Fruit fly (Drosophila melanogaster) whole organism, embryonic: ENCODE data around the gene Ndae1.

Experiments used
- Asciz ChIP-seq: fragments of 200-800 bp; sonication (Bioruptor generic); optimal IDR thresholded peaks from 2 replicates; lab custom pipeline; 2017; ENCODE audit warnings: missing biosample characterization, mild to moderate bottlenecking, missing genetic modification characterization, missing genetic modification reagents
- Blimp-1 ChIP-seq: fragments of 200-800 bp; sonication (Bioruptor generic); optimal IDR thresholded peaks from 3 replicates; lab custom pipeline; 2018; ENCODE audit warnings: missing biosample characterization, missing genetic modification characterization, mild to moderate bottlenecking, moderate library complexity, missing genetic modification reagents
- CG10274 ChIP-seq: fragments of 200-800 bp; sonication (Bioruptor generic); optimal IDR thresholded peaks from 3 replicates; lab custom pipeline; 2017; ENCODE audit warnings: missing biosample characterization, mild to moderate bottlenecking, missing genetic modification characterization
- CG10543 ChIP-seq: fragments of 200-800 bp; sonication (Bioruptor generic); optimal IDR thresholded peaks from 3 replicates; lab custom pipeline; 2017; ENCODE audit warnings: missing biosample characterization, mild to moderate bottlenecking, missing genetic modification characterization, moderate library complexity
- CG11093 ChIP-seq: fragments of 200-800 bp; sonication (Bioruptor generic); IDR thresholded peaks from 3 replicates; pipeline ENCODE4 v1.3.6; 2022; ENCODE audit warnings: missing biosample characterization, missing genetic modification characterization
- CG12299 ChIP-seq: fragments of 200-800 bp; sonication (Bioruptor generic); optimal IDR thresholded peaks from 2 replicates; lab custom pipeline; 2018; ENCODE audit warnings: missing biosample characterization, mild to moderate bottlenecking, missing genetic modification characterization
- CG13775 ChIP-seq: fragments of 200-800 bp; sonication (Bioruptor generic); optimal IDR thresholded peaks from 3 replicates; lab custom pipeline; 2017; ENCODE audit warnings: missing biosample characterization, mild to moderate bottlenecking, missing genetic modification characterization
- CG15073 ChIP-seq: fragments of 200-800 bp; sonication (Bioruptor generic); optimal IDR thresholded peaks from 2 replicates; lab custom pipeline; 2016; ENCODE audit warnings: missing biosample characterization, missing genetic modification characterization
- CG17328 ChIP-seq: fragments of 200-800 bp; sonication (Bioruptor generic); IDR thresholded peaks from 2 replicates; pipeline ENCODE4 v1.3.6; 2022; ENCODE audit warnings: missing biosample characterization, missing genetic modification characterization
- CG17361 ChIP-seq: fragments of 200-800 bp; sonication (Bioruptor generic); IDR thresholded peaks from 3 replicates; pipeline ENCODE4 v1.3.6; 2022; ENCODE audit warnings: missing biosample characterization, missing genetic modification characterization
- CG17612 ChIP-seq: fragments of 200-800 bp; sonication (Bioruptor generic); IDR thresholded peaks from 2 replicates; pipeline ENCODE4 v1.3.6; 2022; ENCODE audit warnings: missing biosample characterization, missing genetic modification characterization
- CG2116 ChIP-seq: fragments of 200-800 bp; sonication (Bioruptor generic); optimal IDR thresholded peaks from 3 replicates; lab custom pipeline; 2018; ENCODE audit warnings: missing biosample characterization, mild to moderate bottlenecking, missing genetic modification characterization
- CG3163 ChIP-seq: fragments of 200-800 bp; sonication (Bioruptor generic); optimal IDR thresholded peaks from 3 replicates; lab custom pipeline; 2016; ENCODE audit warnings: missing biosample characterization, missing genetic modification characterization
- CG32767 ChIP-seq: fragments of 200-800 bp; sonication (Bioruptor generic); IDR thresholded peaks from 2 replicates; pipeline ENCODE4 v1.3.6; 2022; ENCODE audit warnings: missing biosample characterization, missing genetic modification characterization
- CG3995 ChIP-seq: fragments of 200-800 bp; sonication (Bioruptor generic); optimal IDR thresholded peaks from 3 replicates; lab custom pipeline; 2016; ENCODE audit warnings: missing biosample characterization, missing genetic modification characterization
- CG6272 ChIP-seq: fragments of 200-800 bp; sonication (Bioruptor generic); IDR thresholded peaks from 2 replicates; pipeline ENCODE4 v1.3.6; 2022; ENCODE audit warnings: missing biosample characterization, missing genetic modification characterization
- CG7271 ChIP-seq: fragments of 200-800 bp; sonication (Bioruptor generic); optimal IDR thresholded peaks from 2 replicates; lab custom pipeline; 2018; ENCODE audit warnings: missing biosample characterization, mild to moderate bottlenecking, missing genetic modification characterization, moderate library complexity
- CG7357 ChIP-seq: fragments of 200-800 bp; sonication (Bioruptor generic); IDR thresholded peaks from 3 replicates; pipeline ENCODE4 v1.3.6; 2022; ENCODE audit warnings: missing biosample characterization, missing genetic modification characterization
- CG7372 ChIP-seq: fragments of 200-800 bp; sonication (Bioruptor generic); IDR thresholded peaks from 2 replicates; pipeline ENCODE4 v1.3.6; 2022; ENCODE audit warnings: missing biosample characterization, missing genetic modification characterization
- CG7928 ChIP-seq: fragments of 200-800 bp; sonication (Bioruptor generic); optimal IDR thresholded peaks from 2 replicates; lab custom pipeline; 2017; ENCODE audit warnings: missing biosample characterization, mild to moderate bottlenecking, missing genetic modification characterization
- CHES-1-like ChIP-seq: fragments of 200-800 bp; sonication (Bioruptor generic); optimal IDR thresholded peaks from 2 replicates; lab custom pipeline; 2016; ENCODE audit warnings: missing biosample characterization, missing genetic modification characterization
- Chrac-16 ChIP-seq: fragments of 200-800 bp; sonication (Bioruptor generic); optimal IDR thresholded peaks from 3 replicates; lab custom pipeline; 2016; ENCODE audit warnings: missing biosample characterization, missing genetic modification characterization
- Deaf1 ChIP-seq: fragments of 200-800 bp; optimal IDR thresholded peaks from 3 replicates; lab custom pipeline; 2019; ENCODE audit warnings: missing biosample characterization, mild to moderate bottlenecking, missing genetic modification characterization, moderate library complexity
- Doc2 ChIP-seq: fragments of 200-800 bp; sonication (Bioruptor generic); IDR thresholded peaks from 2 replicates; pipeline ENCODE4 v1.3.6; 2022; ENCODE audit warnings: missing biosample characterization, missing genetic modification characterization
- Dp ChIP-seq: fragments of 200-800 bp; sonication (Bioruptor generic); optimal IDR thresholded peaks from 2 replicates; lab custom pipeline; 2018; ENCODE audit warnings: missing biosample characterization, mild to moderate bottlenecking, missing genetic modification characterization, moderate library complexity
- ERR ChIP-seq: fragments of 200-800 bp; sonication (Bioruptor generic); optimal IDR thresholded peaks from 2 replicates; lab custom pipeline; 2016; ENCODE audit warnings: missing biosample characterization, missing genetic modification characterization
- Ets65A ChIP-seq: fragments of 200-800 bp; sonication (Bioruptor generic); peaks from one replicate; lab custom pipeline; 2016; ENCODE audit warnings: missing biosample characterization, missing genetic modification characterization
- Fer3 ChIP-seq: fragments of 200-800 bp; sonication (Bioruptor generic); optimal IDR thresholded peaks from 2 replicates; lab custom pipeline; 2018; ENCODE audit warnings: missing biosample characterization, mild to moderate bottlenecking, missing genetic modification characterization, moderate library complexity
- Hr3 ChIP-seq: fragments of 200-800 bp; sonication (Bioruptor generic); optimal IDR thresholded peaks from 3 replicates; lab custom pipeline; 2016; ENCODE audit warnings: missing biosample characterization, missing genetic modification characterization
- Hr78 ChIP-seq, 2 experiments: fragments of 200-800 bp in 1 of 2; fragments of >200 bp in 1 of 2; sonication (Bioruptor generic) in 1 of 2; optimal IDR thresholded peaks; 2 replicates each; lab custom pipeline; 2017 to 2019; ENCODE audit warnings: missing biosample characterization in 2 of 2, missing genetic modification characterization in 2 of 2, mild to moderate bottlenecking in 1 of 2, moderate library complexity in 1 of 2
- Hsf ChIP-seq: fragments of 200-800 bp; sonication (Bioruptor generic); optimal IDR thresholded peaks from 3 replicates; lab custom pipeline; 2016; ENCODE audit warnings: missing biosample characterization, missing genetic modification characterization
- Lim3 ChIP-seq: fragments of 200-800 bp; sonication (Bioruptor generic); IDR thresholded peaks from 2 replicates; pipeline ENCODE4 v1.3.6; 2022; ENCODE audit warnings: missing biosample characterization, missing genetic modification characterization
- Lpt ChIP-seq: fragments of >200 bp; optimal IDR thresholded peaks from 2 replicates; lab custom pipeline; 2018; ENCODE audit warnings: missing biosample characterization, missing genetic modification characterization
- Mad ChIP-seq: fragments of 200-800 bp; sonication (Bioruptor generic); optimal IDR thresholded peaks from 2 replicates; lab custom pipeline; 2016; ENCODE audit warnings: missing biosample characterization, missing genetic modification characterization
- Six4 ChIP-seq: fragments of 200-800 bp; sonication (Bioruptor generic); optimal IDR thresholded peaks from 2 replicates; lab custom pipeline; 2016; ENCODE audit warnings: missing biosample characterization, missing genetic modification characterization
- aop ChIP-seq: fragments of 200-800 bp; sonication (Bioruptor generic); IDR thresholded peaks from 2 replicates; pipeline ENCODE4 v1.3.6; 2022; ENCODE audit warnings: missing biosample characterization, missing genetic modification characterization
- ap ChIP-seq: fragments of 200-800 bp; sonication (Bioruptor generic); IDR thresholded peaks from 2 replicates; pipeline ENCODE4 v1.3.6; 2022; ENCODE audit warnings: missing biosample characterization, missing genetic modification characterization
- ftz-f1 ChIP-seq: fragments of 200-800 bp; sonication (Bioruptor generic); optimal IDR thresholded peaks from 2 replicates; lab custom pipeline; 2016; ENCODE audit warnings: missing biosample characterization, missing genetic modification characterization
- gt ChIP-seq: fragments of 200-800 bp; sonication (Bioruptor generic); IDR thresholded peaks from 2 replicates; pipeline ENCODE4 v1.3.6; 2022; ENCODE audit warnings: missing biosample characterization, missing genetic modification characterization
- ind ChIP-seq: fragments of 200-800 bp; sonication (Bioruptor generic); optimal IDR thresholded peaks from 3 replicates; lab custom pipeline; 2016; ENCODE audit warnings: missing biosample characterization, missing genetic modification characterization
- lola ChIP-seq, 3 experiments: fragments of >200 bp in 2 of 3; fragments of 200-800 bp in 1 of 3; sonication (Bioruptor generic) in 1 of 3; optimal IDR thresholded peaks; 2 replicates each; lab custom pipeline; 2017 to 2019; ENCODE audit warnings: missing biosample characterization in 3 of 3, missing genetic modification characterization in 3 of 3, mild to moderate bottlenecking in 1 of 3, moderate library complexity in 1 of 3
- onecut ChIP-seq: fragments of 200-800 bp; sonication (Bioruptor generic); IDR thresholded peaks from 2 replicates; pipeline ENCODE4 v1.3.6; 2022; ENCODE audit warnings: missing biosample characterization, missing genetic modification characterization
- otp ChIP-seq: fragments of 200-800 bp; sonication (Bioruptor generic); IDR thresholded peaks from 3 replicates; pipeline ENCODE4, ENCODE4 v1.3.6; 2022; ENCODE audit warnings: missing biosample characterization, missing genetic modification characterization
- peb ChIP-seq: fragments of 200-800 bp; sonication (Bioruptor generic); IDR thresholded peaks from 2 replicates; pipeline ENCODE4 v1.3.6; 2022; ENCODE audit warnings: missing biosample characterization, missing genetic modification characterization
- pzg ChIP-seq: fragments of 200-800 bp; sonication (Bioruptor generic); optimal IDR thresholded peaks from 3 replicates; lab custom pipeline; 2018; ENCODE audit warnings: missing biosample characterization, mild to moderate bottlenecking, missing genetic modification characterization, moderate library complexity
- salm ChIP-seq: fragments of 200-800 bp; sonication (Bioruptor generic); optimal IDR thresholded peaks from 2 replicates; lab custom pipeline; 2018; ENCODE audit warnings: missing biosample characterization, mild to moderate bottlenecking, missing genetic modification characterization
- sna ChIP-seq: fragments of 200-800 bp; sonication (Bioruptor generic); IDR thresholded peaks from 2 replicates; pipeline ENCODE4 v1.3.6; 2022; ENCODE audit warnings: missing biosample characterization, missing genetic modification characterization; ENCODE audit not compliant: partially characterized antibody
- tgo ChIP-seq: fragments of 200-800 bp; sonication (Bioruptor generic); IDR thresholded peaks from 3 replicates; pipeline ENCODE4 v1.3.6; 2022; ENCODE audit warnings: missing biosample characterization, missing genetic modification characterization
- ttk ChIP-seq: fragments of 200-800 bp; sonication (Bioruptor generic); IDR thresholded peaks from 2 replicates; pipeline ENCODE4 v2.1.2; 2022; ENCODE audit warnings: missing biosample characterization, missing genetic modification characterization
- wor ChIP-seq: fragments of 200-800 bp; sonication (Bioruptor generic); IDR thresholded peaks from 2 replicates; pipeline ENCODE4 v1.3.6; 2022; ENCODE audit warnings: missing biosample characterization, missing genetic modification characterization
- zfh1 ChIP-seq: fragments of 200-800 bp; sonication (Bioruptor generic); IDR thresholded peaks from 3 replicates; pipeline ENCODE4 v1.3.6; 2022; ENCODE audit warnings: missing biosample characterization, missing genetic modification characterization

Gene Ndae1

dm6 chr2L:7295924-7296323, 46.8 kb upstream of the Ndae1 start (continued):
- TF ChIP-seq salm (tag; lab: Kevin White, UChicago) = peak; percentile 74
- TF ChIP-seq CG11093 (GFP tag; lab: Robert Waterston, UW) = peak; percentile 61; the same call in 1 of the 3 replicates
- peak; percentile 85 for TF ChIP-seq CG17328 (GFP tag; lab: Robert Waterston, UW)
- TF ChIP-seq CG10543 = no peak
- 0 out of 2 replicates have a peak, but pooled peaks have one; percentile 39 for TF ChIP-seq Lim3 (GFP tag; lab: Robert Waterston, UW)
- peak; percentile 82 for TF ChIP-seq zfh1 (GFP tag; lab: Robert Waterston, UW)
- TF ChIP-seq onecut (GFP tag; lab: Robert Waterston, UW) = peak; percentile 65
- no peak for TF ChIP-seq ERR (GFP tag; lab: Kevin White, UChicago)
- peak; percentile 64 for TF ChIP-seq ind (GFP tag; lab: Kevin White, UChicago)
- no peak for TF ChIP-seq Fer3 (tag; lab: Kevin White, UChicago)
- TF ChIP-seq lola (GFP tag; optimal IDR thresholded peaks at IDR 0.05; lab: Kevin White, UChicago) = peak in 1 of 3 experiments; percentile 93
- peak; percentile 28 for TF ChIP-seq CG15073 (GFP tag; lab: Kevin White, UChicago)
- no peak for TF ChIP-seq sna
- no peak for TF ChIP-seq CG3995 (GFP tag; lab: Kevin White, UChicago)
- peak; percentile 87 for TF ChIP-seq CG17361 (GFP tag; lab: Robert Waterston, UW)
- peak; percentile 81 for TF ChIP-seq Blimp-1
- peak; percentile 34 for TF ChIP-seq CG12299 (tag; lab: Kevin White, UChicago)
- TF ChIP-seq CG7271 (tag; lab: Kevin White, UChicago) = peak; percentile 55
- TF ChIP-seq peb (GFP tag; lab: Robert Waterston, UW) = peak; percentile 67
- peak; percentile 67 for TF ChIP-seq Hsf (GFP tag; lab: Kevin White, UChicago)
- TF ChIP-seq aop (GFP tag; lab: Robert Waterston, UW) = 0 out of 2 replicates have a peak, but pooled peaks have one; percentile 3
- TF ChIP-seq Chrac-16 (GFP tag; lab: Kevin White, UChicago) = peak; percentile 80
- TF ChIP-seq ftz-f1 (GFP tag; lab: Kevin White, UChicago) = no peak
- TF ChIP-seq Asciz (GFP tag; lab: Kevin White, UChicago) = peak; percentile 75
- TF ChIP-seq CG3163 (GFP tag; lab: Kevin White, UChicago) = no peak
- no peak for TF ChIP-seq pzg
- peak; percentile 82 for TF ChIP-seq CG32767 (GFP tag; lab: Robert Waterston, UW)
- peak; percentile 24 for TF ChIP-seq CG2116 (GFP tag; lab: Kevin White, UChicago)
- peak; percentile 37; the same call in 1 of the 2 replicates for TF ChIP-seq CG7372 (GFP tag; lab: Robert Waterston, UW)
- TF ChIP-seq Ets65A (GFP tag; lab: Kevin White, UChicago) = no peak
- TF ChIP-seq gt = peak; percentile 50
- TF ChIP-seq Doc2 (GFP tag; lab: Robert Waterston, UW) = no peak
- TF ChIP-seq Hr3 (GFP tag; lab: Kevin White, UChicago) = peak; percentile 67
- TF ChIP-seq CG6272 = no peak; the same call in 1 of the 2 replicates
- TF ChIP-seq tgo (GFP tag; lab: Robert Waterston, UW) = peak; percentile 59; the same call in 2 of the 3 replicates
- TF ChIP-seq CG17612 = no peak
- TF ChIP-seq Deaf1 = peak; percentile 35
- TF ChIP-seq Mad = peak; percentile 58
- no peak for TF ChIP-seq CG10274
- TF ChIP-seq CG7357 (GFP tag; lab: Robert Waterston, UW) = 0 out of 3 replicates have a peak, but pooled peaks have one; percentile 44
- no peak for TF ChIP-seq CHES-1-like
- TF ChIP-seq ap (GFP tag; lab: Robert Waterston, UW) = peak; percentile 66
- peak in 1 of 2 experiments; percentile 65 for TF ChIP-seq Hr78 (GFP tag; optimal IDR thresholded peaks at IDR 0.05; lab: Kevin White, UChicago)
- TF ChIP-seq Six4 (GFP tag; lab: Kevin White, UChicago) = peak; percentile 70
- TF ChIP-seq otp = peak; percentile 65; the same call in 1 of the 3 replicates
- TF ChIP-seq CG7928 (GFP tag; lab: Kevin White, UChicago) = no peak
- TF ChIP-seq ttk (GFP tag; lab: Robert Waterston, UW) = peak; percentile 71
- peak; percentile 65 for TF ChIP-seq wor (GFP tag; lab: Robert Waterston, UW)
- TF ChIP-seq CG13775 (GFP tag; lab: Kevin White, UChicago) = peak; percentile 69
- no peak for TF ChIP-seq Lpt
- TF ChIP-seq Dp = no peak
